Fruit fly (Drosophila melanogaster) whole organism, adult: ENCODE results near the gene CG34309.

Experiments
- CG11617 ChIP-seq: fragments of 200-800 bp; sonication (Bioruptor generic); optimal IDR thresholded peaks from 2 replicates; lab custom pipeline; 2017; ENCODE audit warnings: mild to moderate bottlenecking, missing biosample characterization, missing genetic modification reagents, missing genetic modification characterization
- CG12768 ChIP-seq: fragments of 200-800 bp; sonication (Bioruptor generic); optimal IDR thresholded peaks from 2 replicates; lab custom pipeline; 2017; ENCODE audit warnings: missing biosample characterization, missing genetic modification characterization, mild to moderate bottlenecking, moderate library complexity, missing genetic modification reagents
- CG14711 ChIP-seq: fragments of 200-800 bp; sonication (Bioruptor generic); optimal IDR thresholded peaks from 2 replicates; lab custom pipeline; 2018; ENCODE audit warnings: missing biosample characterization, mild to moderate bottlenecking, missing genetic modification characterization, moderate library complexity
- CG1620 ChIP-seq: fragments of 200-800 bp; sonication (Bioruptor generic); optimal IDR thresholded peaks from 2 replicates; lab custom pipeline; 2016; ENCODE audit warnings: missing biosample characterization, missing genetic modification characterization
- CG5204 ChIP-seq: fragments of 200-800 bp; sonication (Bioruptor generic); optimal IDR thresholded peaks from 2 replicates; lab custom pipeline; 2016; ENCODE audit warnings: missing biosample characterization, missing genetic modification characterization
- CG7045 ChIP-seq: fragments of 200-800 bp; sonication (Bioruptor generic); optimal IDR thresholded peaks from 2 replicates; lab custom pipeline; 2017; ENCODE audit warnings: missing biosample characterization, mild to moderate bottlenecking, missing genetic modification characterization
- CG7101 ChIP-seq: fragments of 200-800 bp; sonication (Bioruptor generic); optimal IDR thresholded peaks from 2 replicates; lab custom pipeline; 2018; ENCODE audit warnings: missing biosample characterization, mild to moderate bottlenecking, missing genetic modification characterization, moderate library complexity
- Clk ChIP-seq: fragments of 200-800 bp; sonication (Bioruptor generic); optimal IDR thresholded peaks from 2 replicates; lab custom pipeline; 2017; ENCODE audit warnings: missing biosample characterization, missing genetic modification characterization
- Crg-1 ChIP-seq: fragments of 200-800 bp; sonication (Bioruptor generic); optimal IDR thresholded peaks from 2 replicates; lab custom pipeline; 2016; ENCODE audit warnings: missing biosample characterization, missing genetic modification characterization
- Hr96 ChIP-seq: fragments of 200-800 bp; sonication (Bioruptor generic); optimal IDR thresholded peaks from 2 replicates; lab custom pipeline; 2016; ENCODE audit warnings: missing biosample characterization, missing genetic modification characterization
- Mnt ChIP-seq: fragments of 200-800 bp; sonication (Bioruptor generic); optimal IDR thresholded peaks from 2 replicates; lab custom pipeline; 2016; ENCODE audit warnings: missing biosample characterization, mild to moderate bottlenecking, missing genetic modification characterization
- bab1 ChIP-seq: fragments of 200-800 bp; sonication (Bioruptor generic); optimal IDR thresholded peaks from 3 replicates; lab custom pipeline; 2019; ENCODE audit warnings: missing biosample characterization, mild to moderate bottlenecking, missing genetic modification characterization, moderate library complexity
- cic ChIP-seq: fragments of 200-800 bp; sonication (Bioruptor generic); optimal IDR thresholded peaks from 2 replicates; lab custom pipeline; 2017; ENCODE audit warnings: missing biosample characterization, mild to moderate bottlenecking, missing genetic modification characterization, moderate library complexity
- cnc ChIP-seq, 2 experiments: fragments of >200 bp; optimal IDR thresholded peaks; 2 replicates each; lab custom pipeline; 2017
- kay ChIP-seq: fragments of 200-800 bp; sonication (Bioruptor generic); peaks from one replicate; lab custom pipeline; 2016; ENCODE audit warnings: missing biosample characterization, missing genetic modification characterization, borderline replicate concordance
- ovo ChIP-seq: fragments of 200-800 bp; sonication (Bioruptor generic); optimal IDR thresholded peaks from 2 replicates; lab custom pipeline; 2016; ENCODE audit warnings: missing biosample characterization, missing genetic modification characterization
- pad ChIP-seq: fragments of 200-800 bp; sonication (Bioruptor generic); optimal IDR thresholded peaks from 3 replicates; lab custom pipeline; 2017; ENCODE audit warnings: missing biosample characterization, missing genetic modification characterization, mild to moderate bottlenecking, moderate library complexity, missing genetic modification reagents
- tj ChIP-seq: fragments of 200-800 bp; sonication (Bioruptor generic); optimal IDR thresholded peaks from 3 replicates; lab custom pipeline; 2017; ENCODE audit warnings: missing biosample characterization, mild to moderate bottlenecking, missing genetic modification characterization, moderate library complexity

The CG34309 gene

DNA sequence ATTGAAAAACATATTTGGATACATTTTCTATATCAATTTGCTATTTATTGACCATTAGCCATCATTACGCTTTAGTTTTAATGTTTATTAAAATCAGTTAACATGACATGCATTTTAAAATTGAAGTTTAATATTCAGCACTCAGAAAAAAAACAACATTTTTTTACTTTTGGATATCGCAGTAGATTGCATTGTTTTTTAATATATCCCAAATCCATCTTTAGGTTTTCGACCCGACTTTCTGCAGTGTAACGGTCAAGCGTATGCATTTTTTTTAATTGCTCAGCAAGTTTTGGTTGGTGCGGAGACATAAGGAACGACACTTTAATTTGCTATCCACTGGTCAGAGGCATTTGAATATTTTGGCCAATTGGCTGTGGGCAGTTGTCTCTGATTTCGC, 40.3 kb downstream of the CG34309 start:
- TF ChIP-seq tj (GFP tag; lab: Kevin White, UChicago), result peak; percentile 26
- no peak for TF ChIP-seq Clk (GFP tag; lab: Kevin White, UChicago)

- TF ChIP-seq cnc (optimal IDR thresholded peaks at IDR 0.05; lab: Kevin White, UChicago), result no peak
Measured at dm6 chr3R:13415186-13415585, 42.8 kb downstream of the CG34309 start, which contains the start of gene yellow-e. Gene yellow-e, minus strand, starts transcription at chr3R:13415286.

DNA sequence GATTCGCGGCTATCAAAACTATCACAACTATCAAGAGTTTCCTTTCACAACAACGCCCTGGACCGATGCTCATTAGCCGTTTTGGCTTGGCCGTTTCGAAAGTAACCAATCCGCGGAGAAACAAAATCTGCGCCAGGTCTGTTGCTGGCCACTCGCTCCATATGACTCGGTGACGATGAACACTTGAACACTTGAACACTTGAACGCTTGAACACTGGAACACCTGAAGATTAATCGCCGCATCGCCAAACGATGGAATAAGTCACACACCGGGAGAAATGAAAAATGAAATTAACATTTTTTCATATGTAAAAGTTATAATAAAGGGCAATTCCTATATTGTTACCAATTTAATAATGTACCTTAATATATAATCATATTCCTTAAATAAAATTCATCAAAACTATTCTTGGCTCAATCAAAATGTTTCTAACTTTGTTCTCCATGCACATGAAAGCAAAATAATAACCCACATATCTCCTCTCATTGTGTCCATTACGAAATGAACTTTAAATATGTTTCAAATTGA, 44.7 kb downstream of the CG34309 start:
- TF ChIP-seq CG11617 (no peak), cic (no peak), Crg-1 (GFP tag; lab: Kevin White, UChicago) (no peak), bab1 (no peak), CG7101 (no peak), CG7045 (no peak), CG14711 (tag; lab: Kevin White, UChicago) (no peak), CG1620 (GFP tag; lab: Kevin White, UChicago) (no peak), CG12768 (no peak), Mnt (GFP tag; lab: Kevin White, UChicago) (no peak), CG5204 (GFP tag; lab: Kevin White, UChicago) (no peak), pad (GFP tag; lab: Kevin White, UChicago) (no peak), Hr96 (GFP tag; lab: Kevin White, UChicago) (no peak), tj (GFP tag; lab: Kevin White, UChicago) (no peak), ovo (GFP tag; lab: Kevin White, UChicago) (no peak)

- TF ChIP-seq cnc (optimal IDR thresholded peaks at IDR 0.05; lab: Kevin White, UChicago) (no peak), ovo (GFP tag; lab: Kevin White, UChicago) (no peak), Mnt (GFP tag; lab: Kevin White, UChicago) (no peak), CG1620 (GFP tag; lab: Kevin White, UChicago) (no peak), Clk (GFP tag; lab: Kevin White, UChicago) (no peak), bab1 (no peak), pad (GFP tag; lab: Kevin White, UChicago) (no peak), CG5204 (GFP tag; lab: Kevin White, UChicago) (no peak)
Measured at dm6 chr3R:13419979-13420378, 47.5 kb downstream of the CG34309 start, which contains the start of gene Ir87a. Gene Ir87a, plus strand, starts transcription at chr3R:13420279.

- no peak for TF ChIP-seq Mnt (GFP tag; lab: Kevin White, UChicago)
- no peak for TF ChIP-seq kay (GFP tag; lab: Kevin White, UChicago)
- TF ChIP-seq Crg-1 (GFP tag; lab: Kevin White, UChicago), result no peak
- no peak for TF ChIP-seq cnc (optimal IDR thresholded peaks at IDR 0.05; lab: Kevin White, UChicago)
- TF ChIP-seq CG5204 (GFP tag; lab: Kevin White, UChicago), result no peak
- no peak for TF ChIP-seq CG7045
- TF ChIP-seq CG14711 (tag; lab: Kevin White, UChicago), result no peak
- TF ChIP-seq CG12768, result no peak
- TF ChIP-seq CG11617, result no peak
Measured at dm6 chr3R:13422178-13422577, 49.7 kb downstream of the CG34309 start.
